Worm (Caenorhabditis elegans) whole organism, L2 larva: ENCODE measurements around the gene Y73B6BL.27.

Experiments
- C34F6.9 ChIP-seq: fragments of 150-350 bp; optimal IDR thresholded peaks from 2 replicates; lab custom pipeline; 2014; ENCODE audit warnings: missing biosample characterization, missing genetic modification characterization
- aly-2 ChIP-seq: fragments of 150-350 bp; optimal IDR thresholded peaks from 2 replicates; lab custom pipeline; 2014; ENCODE audit warnings: missing biosample characterization, missing genetic modification characterization
- ama-1 ChIP-seq: fragments of 150-350 bp; optimal IDR thresholded peaks from 2 replicates; lab custom pipeline; 2018; ENCODE audit warnings: inconsistent platforms
- ceh-82 ChIP-seq: fragments of 150-350 bp; optimal IDR thresholded peaks from 2 replicates; lab custom pipeline; 2014; ENCODE audit warnings: missing biosample characterization, missing genetic modification characterization
- egl-27 ChIP-seq: sonication (generic microtip); optimal IDR thresholded peaks from 3 replicates; lab custom pipeline; 2017; ENCODE audit warnings: missing biosample characterization, missing genetic modification reagents, missing genetic modification characterization
- lin-13 ChIP-seq: fragments of 150-350 bp; optimal IDR thresholded peaks from 2 replicates; lab custom pipeline; 2014; ENCODE audit warnings: missing biosample characterization, missing genetic modification reagents, missing genetic modification characterization
- nhr-11 ChIP-seq: fragments of 150-350 bp; optimal IDR thresholded peaks from 2 replicates; lab custom pipeline; 2014; ENCODE audit warnings: missing biosample characterization, missing genetic modification characterization
- nhr-129 ChIP-seq: fragments of 150-350 bp; optimal IDR thresholded peaks from 2 replicates; lab custom pipeline; 2014; ENCODE audit warnings: missing biosample characterization, missing genetic modification characterization
- nhr-23 ChIP-seq: fragments of 150-350 bp; optimal IDR thresholded peaks from 2 replicates; lab custom pipeline; 2014; ENCODE audit warnings: missing biosample characterization, missing genetic modification reagents, missing genetic modification characterization
- nhr-77 ChIP-seq: fragments of 150-350 bp; optimal IDR thresholded peaks from 2 replicates; lab custom pipeline; 2014; ENCODE audit warnings: missing biosample characterization, missing genetic modification characterization
- unc-62 ChIP-seq: fragments of 150-350 bp; optimal IDR thresholded peaks from 2 replicates; lab custom pipeline; 2014; ENCODE audit warnings: missing biosample characterization, missing genetic modification reagents, missing genetic modification characterization

Y73B6BL.27 gene

DNA sequence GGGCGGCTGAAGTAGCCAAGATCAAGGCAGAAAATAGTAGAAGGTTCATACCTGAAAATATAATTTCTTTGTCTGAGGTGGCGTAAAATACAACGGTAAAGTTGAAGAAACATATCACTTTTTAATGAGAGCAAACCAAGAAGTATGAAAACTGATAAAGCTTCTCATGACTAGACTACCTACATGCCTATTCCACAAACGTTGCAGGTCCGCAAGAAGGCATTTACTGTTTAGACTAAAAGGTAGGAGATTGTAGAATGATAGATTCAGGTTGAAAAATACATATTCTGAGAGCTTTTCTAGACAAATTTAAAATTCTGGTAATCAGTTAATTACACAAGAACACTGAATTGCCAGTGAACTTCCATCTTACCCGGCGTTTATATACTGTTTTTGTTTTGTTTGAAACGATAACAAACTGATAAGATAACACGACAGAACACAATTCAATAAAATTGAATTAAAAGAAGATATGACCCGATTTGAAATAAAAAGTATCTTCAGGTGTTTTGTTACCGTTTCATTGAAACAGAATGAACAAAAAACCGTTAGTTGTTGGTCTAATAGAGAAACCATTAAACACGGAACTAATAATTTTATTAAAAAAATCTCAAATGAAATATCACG, 46.8 kb downstream of the Y73B6BL.27 start, which contains the start of gene acp-6:
Gene acp-6 (minus strand): TSS at position 51 of the 627 bp plus-strand sequence.
- TF ChIP-seq egl-27 (tag; lab: Kevin White, UChicago): no peak
- TF ChIP-seq aly-2: no peak
- no peak for TF ChIP-seq nhr-129 (tag; lab: Kevin White, UChicago)
- no peak for TF ChIP-seq ama-1 (lab: Kevin White, UChicago)
- TF ChIP-seq nhr-23: no peak
- TF ChIP-seq nhr-77 (tag; lab: Kevin White, UChicago): no peak
- TF ChIP-seq ceh-82 (tag; lab: Kevin White, UChicago): no peak
- TF ChIP-seq C34F6.9 (tag; lab: Kevin White, UChicago): no peak
- no peak for TF ChIP-seq unc-62 (GFP tag; lab: Kevin White, UChicago)
- no peak for TF ChIP-seq nhr-11 (tag; lab: Kevin White, UChicago)
- TF ChIP-seq lin-13 (GFP tag; lab: Kevin White, UChicago): no peak
